Fruit fly (Drosophila melanogaster): ENCODE data around the gene CG8661.

dm6 chrX:17293385-17293784, 9.1 kb upstream of the CG8661 start:
- TF ChIP-seq schlank (tag; optimal IDR thresholded peaks at IDR 0.05) (no peak), grau (tag; optimal IDR thresholded peaks at IDR 0.05) (peak; percentile 45), CG11398 (GFP tag; optimal IDR thresholded peaks at IDR 0.05) (no peak), CG10654 (GFP tag; optimal IDR thresholded peaks at IDR 0.05) (no peak), CoRest (tag; optimal IDR thresholded peaks at IDR 0.05) (peak; percentile 20), CG18476 (GFP tag; optimal IDR thresholded peaks at IDR 0.05) (peak; percentile 11), CG17568 (GFP tag; optimal IDR thresholded peaks at IDR 0.05) (no peak), tll (GFP tag; optimal IDR thresholded peaks at IDR 0.05) (no peak), CG12071 (GFP tag; optimal IDR thresholded peaks at IDR 0.05) (no peak), esg (GFP tag; conservative IDR thresholded peaks at IDR 0.05) (peak; percentile 33; the same call in 1 of the 2 replicates), CG4328 (GFP tag; optimal IDR thresholded peaks at IDR 0.05) (no peak), CG32772 (GFP tag; IDR thresholded peaks at IDR 0.05) (0 out of 2 replicates have a peak, but pooled peaks have one; percentile 30), Sox102F (GFP tag; optimal IDR thresholded peaks at IDR 0.05) (peak; percentile 56)
